Worm (Caenorhabditis elegans) whole organism, late embryonic: ENCODE data around the gene nspg-7.1.

ENCODE experiments used
- C08G9.2 ChIP-seq: sonication (generic microtip); optimal IDR thresholded peaks from 2 replicates; lab custom pipeline; 2016; ENCODE audit warnings: mild to moderate bottlenecking, missing genetic modification characterization, moderate library complexity, missing compliant biosample characterization
- C38D4.7 ChIP-seq: fragments of 200-800 bp; sonication (Bioruptor generic); optimal IDR thresholded peaks from 2 replicates; lab custom pipeline; 2018; ENCODE audit warnings: mild to moderate bottlenecking, missing genetic modification characterization, moderate library complexity, missing compliant biosample characterization
- F13H6.1 ChIP-seq: sonication (generic microtip); optimal IDR thresholded peaks from 2 replicates; lab custom pipeline; 2016; ENCODE audit warnings: missing genetic modification characterization, missing compliant biosample characterization
- K02D7.2 ChIP-seq: sonication (generic microtip); optimal IDR thresholded peaks from 2 replicates; lab custom pipeline; 2017; ENCODE audit warnings: mild to moderate bottlenecking, missing genetic modification characterization, missing compliant biosample characterization
- Y22D7AL.16 ChIP-seq: sonication (generic microtip); optimal IDR thresholded peaks from 2 replicates; lab custom pipeline; 2016; ENCODE audit warnings: missing genetic modification characterization, missing compliant biosample characterization
- ahr-1 ChIP-seq: sonication (generic microtip); optimal IDR thresholded peaks from 2 replicates; lab custom pipeline; 2016; ENCODE audit warnings: missing genetic modification characterization, missing compliant biosample characterization
- ama-1 ChIP-seq: fragments of 150-350 bp; optimal IDR thresholded peaks from 2 replicates; lab custom pipeline; 2014
- ceh-14 ChIP-seq: sonication (generic microtip); optimal IDR thresholded peaks from 2 replicates; lab custom pipeline; 2016; ENCODE audit warnings: missing genotype, missing genetic modification characterization, missing compliant biosample characterization
- ceh-2 ChIP-seq: sonication (generic microtip); optimal IDR thresholded peaks from 2 replicates; lab custom pipeline; 2016; ENCODE audit warnings: missing genotype, missing genetic modification characterization, missing compliant biosample characterization
- ceh-22 ChIP-seq: sonication (generic microtip); optimal IDR thresholded peaks from 2 replicates; lab custom pipeline; 2017; ENCODE audit warnings: missing biosample characterization, missing genetic modification characterization
- ceh-30 ChIP-seq: fragments of 150-350 bp; optimal IDR thresholded peaks from 2 replicates; lab custom pipeline; 2014; ENCODE audit warnings: missing biosample characterization, missing genetic modification characterization
- ceh-34 ChIP-seq: sonication (generic microtip); optimal IDR thresholded peaks from 2 replicates; lab custom pipeline; 2016; ENCODE audit warnings: mild to moderate bottlenecking, missing genetic modification characterization, missing compliant biosample characterization
- ceh-48 ChIP-seq: sonication (generic microtip); optimal IDR thresholded peaks from 2 replicates; lab custom pipeline; 2016; ENCODE audit warnings: missing genetic modification characterization, inconsistent platforms, missing compliant biosample characterization
- ceh-6 ChIP-seq: fragments of 200-800 bp; sonication (Bioruptor generic); optimal IDR thresholded peaks from 2 replicates; lab custom pipeline; 2018; ENCODE audit warnings: mild to moderate bottlenecking, missing genetic modification characterization, missing compliant biosample characterization
- ceh-9 ChIP-seq: sonication (generic microtip); optimal IDR thresholded peaks from 2 replicates; lab custom pipeline; 2016; ENCODE audit warnings: mild to moderate bottlenecking, missing genetic modification characterization, inconsistent platforms, missing compliant biosample characterization
- che-1 ChIP-seq: sonication (generic microtip); optimal IDR thresholded peaks from 2 replicates; lab custom pipeline; 2016; ENCODE audit warnings: mild to moderate bottlenecking, missing genetic modification characterization, missing compliant biosample characterization
- dve-1 ChIP-seq: sonication (generic microtip); optimal IDR thresholded peaks from 2 replicates; lab custom pipeline; 2017; ENCODE audit warnings: antibody characterized with exemption, mild to moderate bottlenecking, missing genetic modification characterization, missing compliant biosample characterization
- elt-2 ChIP-seq: sonication (generic microtip); optimal IDR thresholded peaks from 2 replicates; lab custom pipeline; 2016; ENCODE audit warnings: missing genetic modification reagents, missing genetic modification characterization, missing compliant biosample characterization
- eyg-1 ChIP-seq: sonication (generic microtip); optimal IDR thresholded peaks from 2 replicates; lab custom pipeline; 2016; ENCODE audit warnings: missing genotype, missing genetic modification characterization, missing compliant biosample characterization
- fax-1 ChIP-seq: sonication (generic microtip); optimal IDR thresholded peaks from 2 replicates; lab custom pipeline; 2016; ENCODE audit warnings: missing genotype, missing genetic modification characterization, missing compliant biosample characterization
- fkh-10 ChIP-seq: fragments of 150-350 bp; optimal IDR thresholded peaks from 2 replicates; lab custom pipeline; 2014; ENCODE audit warnings: missing biosample characterization, missing genetic modification reagents, missing genetic modification characterization
- gmeb-2 ChIP-seq: sonication (generic microtip); optimal IDR thresholded peaks from 2 replicates; lab custom pipeline; 2016; ENCODE audit warnings: missing genetic modification characterization, inconsistent platforms, missing compliant biosample characterization
- lim-6 ChIP-seq: sonication (generic microtip); optimal IDR thresholded peaks from 2 replicates; lab custom pipeline; 2016; ENCODE audit warnings: missing genetic modification characterization, missing compliant biosample characterization
- lin-11 ChIP-seq: fragments of 200-800 bp; sonication (Bioruptor generic); optimal IDR thresholded peaks from 2 replicates; lab custom pipeline; 2018; ENCODE audit warnings: mild to moderate bottlenecking, missing genetic modification characterization, missing compliant biosample characterization
- madf-2 ChIP-seq: sonication (generic microtip); optimal IDR thresholded peaks from 2 replicates; lab custom pipeline; 2017; ENCODE audit warnings: missing genetic modification characterization, missing compliant biosample characterization
- mec-3 ChIP-seq: sonication (generic microtip); optimal IDR thresholded peaks from 2 replicates; lab custom pipeline; 2016; ENCODE audit warnings: borderline replicate concordance, missing genetic modification characterization, missing compliant biosample characterization
- nhr-232 ChIP-seq: sonication (generic microtip); optimal IDR thresholded peaks from 2 replicates; lab custom pipeline; 2016; ENCODE audit warnings: missing genetic modification characterization, missing compliant biosample characterization
- pax-1 ChIP-seq: fragments of 150-350 bp; optimal IDR thresholded peaks from 2 replicates; lab custom pipeline; 2014; ENCODE audit warnings: missing biosample characterization, missing genetic modification characterization
- pha-4 ChIP-seq: fragments of 150-350 bp; optimal IDR thresholded peaks from 2 replicates; lab custom pipeline; 2018; ENCODE audit warnings: missing biosample characterization, missing genetic modification reagents, missing genetic modification characterization
- pros-1 ChIP-seq: fragments of 150-350 bp; optimal IDR thresholded peaks from 2 replicates; lab custom pipeline; 2014; ENCODE audit warnings: missing biosample characterization, missing genetic modification reagents, missing genetic modification characterization
- syd-9 ChIP-seq: sonication (generic microtip); optimal IDR thresholded peaks from 2 replicates; lab custom pipeline; 2016; ENCODE audit warnings: mild to moderate bottlenecking, missing genetic modification characterization, moderate library complexity, missing compliant biosample characterization
- ttx-3 ChIP-seq: sonication (generic microtip); optimal IDR thresholded peaks from 2 replicates; lab custom pipeline; 2016; ENCODE audit warnings: missing genetic modification reagents, missing genetic modification characterization, missing compliant biosample characterization
- unc-3 ChIP-seq, 2 experiments: fragments of 200-800 bp in 1 of 2; sonication (Bioruptor generic) in 1 of 2; sonication (generic microtip) in 1 of 2; conservative IDR thresholded peaks in 1 of 2; optimal IDR thresholded peaks in 1 of 2; 2 replicates each; pipeline versions ENCODE4 v1.3.6 to Lab custom; 2016 to 2022; ENCODE audit warnings: missing compliant biosample characterization in 2 of 2, missing genetic modification characterization in 2 of 2, missing genetic modification reagents in 1 of 2
- unc-55 ChIP-seq: sonication (generic microtip); optimal IDR thresholded peaks from 2 replicates; lab custom pipeline; 2017; ENCODE audit warnings: missing biosample characterization, missing genetic modification reagents, missing genetic modification characterization
- zip-5 ChIP-seq: sonication (generic microtip); optimal IDR thresholded peaks from 2 replicates; lab custom pipeline; 2016; ENCODE audit warnings: missing genetic modification characterization, missing compliant biosample characterization

Gene nspg-7.1

ce11 chrIV:9323989-9324506 lies 6.6 kb downstream of the nspg-7.1 start, which contains the start of the genes nspg-11 and F49C12.15:
Gene nspg-11 (minus strand): TSS chrIV:9324089.
Gene F49C12.15 (plus strand): TSS chrIV:9324456.
- TF ChIP-seq elt-2 (tag; lab: Kevin White, UChicago) = no peak
- no peak for TF ChIP-seq ceh-30 (tag; lab: Kevin White, UChicago)
- TF ChIP-seq pha-4 = no peak
- TF ChIP-seq fkh-10 (GFP tag; lab: Kevin White, UChicago) = no peak
- no peak for TF ChIP-seq ceh-34 (tag; lab: Kevin White, UChicago)
- TF ChIP-seq Y22D7AL.16 = no peak
- TF ChIP-seq fax-1 (tag; lab: Kevin White, UChicago) = no peak
- TF ChIP-seq madf-2 (tag; lab: Kevin White, UChicago) = no peak
- TF ChIP-seq ceh-2 (tag; lab: Kevin White, UChicago) = no peak
- TF ChIP-seq zip-5 (tag; lab: Kevin White, UChicago) = no peak
- no peak for TF ChIP-seq ttx-3
- TF ChIP-seq, all 69 proteins: peak for 0

DNA sequence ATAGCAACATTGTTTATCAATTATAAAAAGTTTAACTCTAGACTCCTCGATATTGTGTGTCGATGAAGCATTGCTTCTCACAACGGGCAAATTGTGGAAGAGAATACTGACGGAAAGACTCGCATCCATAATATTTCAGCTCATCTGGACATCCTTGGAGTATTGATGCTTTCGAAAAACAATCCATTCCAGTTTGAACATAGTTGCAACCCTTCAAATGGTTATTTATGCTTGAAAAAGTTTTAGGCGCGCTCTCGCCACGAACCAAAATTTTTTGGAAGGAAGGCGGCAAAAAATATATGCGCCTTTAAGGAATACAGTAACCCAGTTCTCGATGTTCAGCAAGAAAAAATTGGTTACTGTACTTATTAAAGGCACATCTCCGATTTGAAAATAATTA lies 8.2 kb downstream of the nspg-7.1 start:
- TF ChIP-seq elt-2 (tag; lab: Kevin White, UChicago) = no peak

DNA sequence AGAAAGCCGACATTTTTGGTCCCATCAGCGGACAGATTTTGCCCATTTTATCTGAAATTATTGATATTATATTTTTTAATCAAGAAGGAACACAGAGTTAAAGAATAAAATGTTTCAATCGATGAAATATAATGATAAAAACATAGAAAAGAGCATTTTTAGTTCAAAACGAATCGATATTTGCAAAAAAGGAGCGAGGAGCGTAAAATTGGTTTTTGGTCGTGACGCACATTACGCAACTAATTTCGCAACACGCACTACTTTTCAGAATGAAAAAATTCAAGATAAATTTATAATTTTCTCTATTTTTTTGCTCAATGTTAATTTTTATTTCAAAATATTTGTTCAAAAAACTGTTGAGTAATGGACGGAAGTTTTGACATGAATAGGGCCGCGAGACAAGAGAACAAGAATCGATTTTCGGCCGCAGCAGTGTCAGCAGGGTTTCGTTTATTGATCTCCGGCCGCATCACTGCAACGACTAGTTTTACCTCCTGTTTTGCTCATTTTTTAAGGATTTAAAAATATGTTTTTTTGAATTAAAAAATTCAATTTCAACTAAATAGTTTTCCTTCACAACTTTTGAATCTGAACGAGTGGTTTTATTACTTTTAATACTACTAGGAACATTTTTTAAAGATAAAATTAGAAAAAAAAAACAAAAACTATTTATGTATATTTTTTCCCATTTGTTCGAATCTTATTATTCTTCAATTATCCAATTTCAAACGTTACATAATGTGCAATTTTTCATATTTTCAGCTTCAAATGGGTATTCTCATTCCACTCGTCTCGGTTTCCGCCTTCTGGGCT lies 9.4 kb downstream of the nspg-7.1 start, which contains the start of the genes F49C12.12 and vha-17:
F49C12.12 (minus strand) TSS at position 51 of the 813 bp plus-strand sequence.
vha-17 (plus strand) TSS at position 763 of the 813 bp plus-strand sequence.
- TF ChIP-seq lim-6 (tag; lab: Kevin White, UChicago) (no peak), ceh-48 (tag; lab: Kevin White, UChicago) (peak; percentile 61)

ce11 chrIV:9320023-9320422 lies 10.6 kb downstream of the nspg-7.1 start:
- TF ChIP-seq madf-2 (tag; lab: Kevin White, UChicago) = no peak
- no peak for TF ChIP-seq mec-3 (tag; lab: Kevin White, UChicago)
- no peak for TF ChIP-seq ceh-30 (tag; lab: Kevin White, UChicago)
- no peak for TF ChIP-seq lim-6 (tag; lab: Kevin White, UChicago)
- no peak for TF ChIP-seq ahr-1
- no peak for TF ChIP-seq ttx-3
- TF ChIP-seq ceh-48 (tag; lab: Kevin White, UChicago) = no peak
- no peak for TF ChIP-seq che-1 (tag; lab: Kevin White, UChicago)
- no peak for TF ChIP-seq ceh-9 (tag; lab: Kevin White, UChicago)
- TF ChIP-seq pax-1 = no peak
- no peak for TF ChIP-seq C08G9.2 (tag; lab: Kevin White, UChicago)
- TF ChIP-seq nhr-232 (tag; lab: Kevin White, UChicago) = no peak
- no peak for TF ChIP-seq eyg-1
- TF ChIP-seq syd-9 = no peak
- TF ChIP-seq unc-55 = no peak
- no peak for TF ChIP-seq gmeb-2
- TF ChIP-seq lin-11 (tag; lab: Kevin White, UChicago) = no peak
- no peak for TF ChIP-seq dve-1
- TF ChIP-seq unc-3 (GFP tag; conservative IDR thresholded peaks at IDR 0.05; lab: Robert Waterston, UW) = no peak
- TF ChIP-seq unc-3 (tag; optimal IDR thresholded peaks at IDR 0.05; lab: Kevin White, UChicago) = no peak

DNA sequence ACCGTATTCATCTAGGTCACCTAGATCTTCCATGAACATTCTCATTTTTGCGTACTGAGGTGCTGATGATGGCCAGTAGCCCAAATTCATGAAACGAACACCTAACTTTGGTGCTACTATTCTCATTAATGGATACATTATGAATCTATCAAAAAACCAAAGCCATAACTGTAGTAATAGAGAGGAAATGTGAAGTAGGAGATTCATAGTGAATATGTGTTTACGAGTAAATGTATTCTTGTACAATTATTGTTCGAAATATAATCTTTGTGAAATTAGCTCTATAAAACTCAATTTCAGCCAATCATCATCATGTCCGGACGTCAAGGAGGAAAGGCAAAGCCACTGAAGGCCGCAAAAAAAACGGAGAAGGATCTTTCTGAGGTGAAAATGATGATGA lies 11.6 kb downstream of the nspg-7.1 start, which contains the start of the genes F49C12.11 and nemt-1:
F49C12.11 (plus strand) TSS at position 301 of the 400 bp plus-strand sequence.
nemt-1 (minus strand) TSS at position 360 of the 400 bp plus-strand sequence.
- TF ChIP-seq lim-6 (tag; lab: Kevin White, UChicago) = no peak
- TF ChIP-seq pros-1 = no peak
- TF ChIP-seq ceh-22 (tag; lab: Kevin White, UChicago) = no peak
- no peak for TF ChIP-seq ceh-14 (tag; lab: Kevin White, UChicago)
- TF ChIP-seq K02D7.2 = no peak
- no peak for TF ChIP-seq F13H6.1
- no peak for TF ChIP-seq ceh-6 (GFP tag; lab: Kevin White, UChicago)
- no peak for TF ChIP-seq C38D4.7 (GFP tag; lab: Kevin White, UChicago)
- TF ChIP-seq ama-1 = no peak
